Fruit fly (Drosophila melanogaster): ENCODE measurements around the gene CG15765.

Gene CG15765

DNA sequence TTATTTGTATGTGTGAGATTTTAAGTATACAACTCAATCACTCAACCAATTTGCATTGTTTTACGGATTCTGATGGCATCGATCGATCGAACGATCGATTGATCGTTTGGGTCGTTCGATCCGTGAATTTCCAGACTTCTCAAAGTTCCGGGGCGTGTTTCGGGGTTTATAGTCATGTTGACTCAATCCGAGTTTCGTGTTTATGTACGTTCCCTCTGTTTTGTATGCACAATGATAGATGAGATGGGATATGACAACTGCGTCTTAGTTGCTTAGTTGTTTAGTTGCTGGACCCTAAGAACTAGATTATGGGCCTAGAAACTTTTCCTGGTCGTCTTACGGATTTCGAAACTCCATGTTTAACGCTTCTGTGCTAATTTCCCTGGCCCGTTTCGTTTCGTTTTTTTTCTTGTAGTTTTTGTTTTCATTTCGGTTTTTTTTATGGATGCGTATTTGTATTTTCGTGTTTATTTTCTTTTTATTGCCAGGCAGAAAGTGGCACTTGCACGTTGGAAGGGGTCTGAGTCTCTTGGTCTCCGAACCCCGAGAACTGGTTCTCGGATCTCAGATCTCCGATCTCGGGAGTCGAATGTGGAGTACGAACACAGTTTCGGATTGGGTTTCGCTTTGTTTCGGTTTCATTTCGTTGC is 49.6 kb upstream of the CG15765 start (continued):
- TF ChIP-seq CG8478 (optimal IDR thresholded peaks at IDR 0.05) (no peak), HLH3B (GFP tag; IDR thresholded peaks at IDR 0.05) (no peak), bab2 (GFP tag; optimal IDR thresholded peaks at IDR 0.05) (no peak), CG14710 (tag; optimal IDR thresholded peaks at IDR 0.05) (no peak), Chrac-16 (GFP tag; optimal IDR thresholded peaks at IDR 0.05) (no peak), CG2875 (GFP tag; optimal IDR thresholded peaks at IDR 0.05) (no peak), Ravus (GFP tag; IDR thresholded peaks at IDR 0.05) (no peak), CG13424 (tag; optimal IDR thresholded peaks at IDR 0.05) (no peak), CG42726 (GFP tag; IDR thresholded peaks at IDR 0.05; ENCODE audit: partially characterized antibody) (no peak), ci (GFP tag; IDR thresholded peaks at IDR 0.05) (no peak), zfh2 (GFP tag; optimal IDR thresholded peaks at IDR 0.05) (no peak), CrebB (tag; optimal IDR thresholded peaks at IDR 0.05) (no peak), CG2712 (tag; optimal IDR thresholded peaks at IDR 0.05) (no peak), pnt (GFP tag; optimal IDR thresholded peaks at IDR 0.05) (no peak), CG1647 (GFP tag; optimal IDR thresholded peaks at IDR 0.05) (no peak), vfl (GFP tag; optimal IDR thresholded peaks at IDR 0.05) (no peak), tup (GFP tag; optimal IDR thresholded peaks at IDR 0.05) (no peak), CG15601 (tag; optimal IDR thresholded peaks at IDR 0.05) (peak; percentile 20), NFAT (GFP tag; IDR thresholded peaks at IDR 0.05) (no peak), CG7556 (GFP tag; optimal IDR thresholded peaks at IDR 0.05) (no peak), NC2β (GFP tag; optimal IDR thresholded peaks at IDR 0.05) (no peak), Antp (GFP tag; optimal IDR thresholded peaks at IDR 0.05) (no peak), lbe (GFP tag; optimal IDR thresholded peaks at IDR 0.05) (no peak), sqz (GFP tag; optimal IDR thresholded peaks at IDR 0.05) (peak; percentile 39), CG14965 (GFP tag; optimal IDR thresholded peaks at IDR 0.05; ENCODE audit: borderline replicate concordance) (no peak), CG16779 (GFP tag; IDR thresholded peaks at IDR 0.05) (no peak), ato (GFP tag; IDR thresholded peaks at IDR 0.05; ENCODE audit: partially characterized antibody) (no peak), CG1792 (GFP tag; optimal IDR thresholded peaks at IDR 0.05) (no peak), Meics (GFP tag; optimal IDR thresholded peaks at IDR 0.05) (no peak), ranshi (GFP tag; IDR thresholded peaks at IDR 0.05) (no peak), Hsf (GFP tag; optimal IDR thresholded peaks at IDR 0.05) (no peak), CG9797 (GFP tag; optimal IDR thresholded peaks at IDR 0.05) (no peak), MBD-R2 (GFP tag; IDR thresholded peaks at IDR 0.05) (no peak), gsb-n (tag; optimal IDR thresholded peaks at IDR 0.05) (no peak), gcm2 (GFP tag; optimal IDR thresholded peaks at IDR 0.05) (no peak), Hr78 (GFP tag; optimal IDR thresholded peaks at IDR 0.05) (no peak), ssp (GFP tag; IDR thresholded peaks at IDR 0.05) (no peak), hb (GFP tag; IDR thresholded peaks at IDR 0.05; ENCODE audit: partially characterized antibody) (no peak), sens (GFP tag) (peak; percentile 73), CG14050 (GFP tag; IDR thresholded peaks at IDR 0.05) (no peak), tgo (GFP tag; IDR thresholded peaks at IDR 0.05) (no peak), CG43689 (GFP tag; IDR thresholded peaks at IDR 0.05) (no peak), CG10979 (tag; optimal IDR thresholded peaks at IDR 0.05) (no peak), kni (GFP tag; optimal IDR thresholded peaks at IDR 0.05) (peak; percentile 53), H15 (GFP tag; IDR thresholded peaks at IDR 0.05) (no peak), Hey (tag; optimal IDR thresholded peaks at IDR 0.05) (no peak), CG11085 (GFP tag; IDR thresholded peaks at IDR 0.05) (no peak), Deaf1 (tag; optimal IDR thresholded peaks at IDR 0.05) (peak; percentile 44), CG9437 (GFP tag; optimal IDR thresholded peaks at IDR 0.05) (no peak), CG10321 (GFP tag; IDR thresholded peaks at IDR 0.05) (no peak), mam (GFP tag; optimal IDR thresholded peaks at IDR 0.05) (no peak), seq (GFP tag; IDR thresholded peaks at IDR 0.05) (no peak)
